Fruit fly (Drosophila melanogaster) whole organism, prepupa: ENCODE data around the gene CG18649.

Source experiments
- Blimp-1 ChIP-seq: fragments of 200-800 bp; sonication (Bioruptor generic); optimal IDR thresholded peaks from 3 replicates; lab custom pipeline; 2017; ENCODE audit warnings: missing biosample characterization, missing genetic modification characterization, mild to moderate bottlenecking, moderate library complexity, missing genetic modification reagents
- CG10631 ChIP-seq: fragments of 200-800 bp; sonication (Bioruptor generic); optimal IDR thresholded peaks from 2 replicates; lab custom pipeline; 2016; ENCODE audit warnings: missing biosample characterization, missing genetic modification characterization
- CG10669 ChIP-seq: fragments of 200-800 bp; sonication (Bioruptor generic); optimal IDR thresholded peaks from 3 replicates; lab custom pipeline; 2018; ENCODE audit warnings: missing biosample characterization, mild to moderate bottlenecking, missing genetic modification characterization, moderate library complexity
- CG1621 ChIP-seq: fragments of 200-800 bp; sonication (Bioruptor generic); optimal IDR thresholded peaks from 3 replicates; lab custom pipeline; 2018; ENCODE audit warnings: missing biosample characterization, mild to moderate bottlenecking, missing genetic modification characterization
- CG3032 ChIP-seq: fragments of 200-800 bp; optimal IDR thresholded peaks from 2 replicates; lab custom pipeline; 2019; ENCODE audit warnings: missing biosample characterization, mild to moderate bottlenecking, missing genetic modification characterization, moderate library complexity
- CG31627 ChIP-seq: fragments of 200-800 bp; sonication (Bioruptor generic); optimal IDR thresholded peaks from 3 replicates; lab custom pipeline; 2016; ENCODE audit warnings: missing biosample characterization, missing genetic modification characterization
- CG32006 ChIP-seq: fragments of 200-800 bp; sonication (Bioruptor generic); optimal IDR thresholded peaks from 3 replicates; lab custom pipeline; 2017; ENCODE audit warnings: missing biosample characterization, mild to moderate bottlenecking, missing genetic modification characterization
- CG3919 ChIP-seq: fragments of 200-800 bp; sonication (Bioruptor generic); optimal IDR thresholded peaks from 3 replicates; lab custom pipeline; 2016; ENCODE audit warnings: missing biosample characterization, missing genetic modification characterization
- CG4318 ChIP-seq: fragments of 200-800 bp; sonication (Bioruptor generic); optimal IDR thresholded peaks from 3 replicates; lab custom pipeline; 2017; ENCODE audit warnings: missing biosample characterization, mild to moderate bottlenecking, missing genetic modification characterization
- CG6276 ChIP-seq: fragments of 200-800 bp; sonication (Bioruptor generic); optimal IDR thresholded peaks from 2 replicates; lab custom pipeline; 2017; ENCODE audit warnings: missing biosample characterization, mild to moderate bottlenecking, missing genetic modification characterization
- CG6792 ChIP-seq: fragments of 200-800 bp; sonication (Bioruptor generic); optimal IDR thresholded peaks from 3 replicates; lab custom pipeline; 2016; ENCODE audit warnings: missing biosample characterization, missing genetic modification characterization
- CG6854 ChIP-seq: fragments of 200-800 bp; sonication (Bioruptor generic); optimal IDR thresholded peaks from 2 replicates; lab custom pipeline; 2017; ENCODE audit warnings: missing biosample characterization, mild to moderate bottlenecking, missing genetic modification characterization
- CG7368 ChIP-seq: fragments of 200-800 bp; sonication (Bioruptor generic); optimal IDR thresholded peaks from 3 replicates; lab custom pipeline; 2016; ENCODE audit warnings: missing biosample characterization, missing genetic modification characterization
- CG8119 ChIP-seq: fragments of 200-800 bp; sonication (Bioruptor generic); IDR thresholded peaks from 3 replicates; pipeline ENCODE4 v1.3.6; 2022; ENCODE audit warnings: missing biosample characterization, missing genetic modification characterization
- CG8632 ChIP-seq: fragments of 200-800 bp; sonication (Bioruptor generic); optimal IDR thresholded peaks from 3 replicates; lab custom pipeline; 2016; ENCODE audit warnings: missing biosample characterization, missing genetic modification characterization
- CG9139 ChIP-seq: fragments of 200-800 bp; sonication (Bioruptor generic); optimal IDR thresholded peaks from 3 replicates; lab custom pipeline; 2017; ENCODE audit warnings: missing biosample characterization, mild to moderate bottlenecking, missing genetic modification characterization
- Eip78C ChIP-seq: fragments of 200-800 bp; sonication (Bioruptor generic); peaks from one replicate; lab custom pipeline; 2016; ENCODE audit warnings: missing biosample characterization, missing genetic modification characterization
- Ets96B ChIP-seq: fragments of 200-800 bp; optimal IDR thresholded peaks from 2 replicates; lab custom pipeline; 2019; ENCODE audit warnings: missing biosample characterization, mild to moderate bottlenecking, missing genetic modification characterization, moderate library complexity
- Gug ChIP-seq: fragments of 200-800 bp; sonication (Bioruptor generic); IDR thresholded peaks from 2 replicates; pipeline ENCODE4 v1.3.6; 2022; ENCODE audit warnings: missing biosample characterization, missing genetic modification characterization
- Hr38 ChIP-seq: sonication (Bioruptor generic); optimal IDR thresholded peaks from 2 replicates; lab custom pipeline; 2016; ENCODE audit warnings: missing biosample characterization, missing genetic modification characterization
- Hr39 ChIP-seq: fragments of 200-800 bp; sonication (Bioruptor generic); optimal IDR thresholded peaks from 2 replicates; lab custom pipeline; 2016; ENCODE audit warnings: missing biosample characterization, missing genetic modification characterization
- Hr4 ChIP-seq: fragments of 200-800 bp; sonication (Bioruptor generic); optimal IDR thresholded peaks from 3 replicates; lab custom pipeline; 2016; ENCODE audit warnings: missing biosample characterization, missing genetic modification characterization
- Met ChIP-seq: fragments of 200-800 bp; sonication (Bioruptor generic); optimal IDR thresholded peaks from 3 replicates; lab custom pipeline; 2016; ENCODE audit warnings: missing biosample characterization, missing genetic modification characterization
- OdsH ChIP-seq: fragments of 200-800 bp; sonication (Bioruptor generic); optimal IDR thresholded peaks from 3 replicates; lab custom pipeline; 2016; ENCODE audit warnings: missing biosample characterization, missing genetic modification characterization
- Smox ChIP-seq: fragments of 200-800 bp; sonication (Bioruptor generic); optimal IDR thresholded peaks from 3 replicates; lab custom pipeline; 2016; ENCODE audit warnings: missing biosample characterization, missing genetic modification characterization
- Sox102F ChIP-seq: fragments of 200-800 bp; sonication (Bioruptor generic); optimal IDR thresholded peaks from 2 replicates; lab custom pipeline; 2016; ENCODE audit warnings: missing biosample characterization, mild to moderate bottlenecking, missing genetic modification characterization
- achi ChIP-seq: fragments of 200-800 bp; sonication (Bioruptor generic); optimal IDR thresholded peaks from 3 replicates; lab custom pipeline; 2016; ENCODE audit warnings: missing biosample characterization, missing genetic modification characterization
- acj6 ChIP-seq: fragments of 200-800 bp; sonication (Bioruptor generic); optimal IDR thresholded peaks from 3 replicates; lab custom pipeline; 2016; ENCODE audit warnings: missing biosample characterization, missing genetic modification characterization
- dac ChIP-seq: fragments of 200-800 bp; sonication (Bioruptor generic); optimal IDR thresholded peaks from 2 replicates; lab custom pipeline; 2017; ENCODE audit warnings: missing biosample characterization, mild to moderate bottlenecking, missing genetic modification characterization
- dsx ChIP-seq: fragments of 200-800 bp; optimal IDR thresholded peaks from 3 replicates; lab custom pipeline; 2019; ENCODE audit warnings: missing biosample characterization, mild to moderate bottlenecking, missing genetic modification characterization, moderate library complexity; ENCODE audit not compliant: poor library complexity, severe bottlenecking
- eg ChIP-seq: fragments of 200-800 bp; sonication (Bioruptor generic); IDR thresholded peaks from 3 replicates; pipeline ENCODE4 v1.3.6; 2022; ENCODE audit warnings: missing biosample characterization, missing genetic modification characterization
- fd85E ChIP-seq: fragments of 200-800 bp; sonication (Bioruptor generic); optimal IDR thresholded peaks from 3 replicates; lab custom pipeline; 2016; ENCODE audit warnings: missing biosample characterization, missing genetic modification characterization
- pdm3 ChIP-seq: fragments of 200-800 bp; sonication (Bioruptor generic); optimal IDR thresholded peaks from 3 replicates; lab custom pipeline; 2016; ENCODE audit warnings: missing biosample characterization, missing genetic modification characterization
- salr ChIP-seq, 2 experiments: fragments of 200-800 bp; sonication (Bioruptor generic); optimal IDR thresholded peaks; 3 replicates each; lab custom pipeline; 2016 to 2018; ENCODE audit warnings: missing biosample characterization in 2 of 2, missing genetic modification characterization in 2 of 2, mild to moderate bottlenecking in 1 of 2
- svp ChIP-seq: fragments of 200-800 bp; sonication (Bioruptor generic); peaks from one replicate; lab custom pipeline; 2016; ENCODE audit warnings: missing biosample characterization, missing genetic modification characterization

The CG18649 gene

DNA sequence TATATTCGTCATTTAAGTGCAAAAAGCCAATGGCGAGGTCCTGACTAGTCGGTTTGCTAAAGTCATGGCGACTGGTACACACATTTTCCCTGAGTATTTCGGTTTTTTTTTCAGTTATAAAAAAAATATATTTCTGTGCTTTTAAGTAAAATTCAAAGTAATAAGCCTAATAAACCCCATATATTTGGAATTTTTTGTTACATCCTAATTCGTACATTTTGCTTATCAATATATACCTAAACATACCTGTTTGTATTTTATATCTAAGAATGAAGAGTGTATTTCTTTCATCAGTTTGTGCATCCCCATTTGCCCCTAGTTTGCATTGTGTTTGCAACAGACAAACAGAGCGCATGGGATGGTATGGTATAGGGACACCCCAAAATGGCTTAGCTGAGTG lies 18.4 kb downstream of the CG18649 start:
- TF ChIP-seq CG1621 (tag; lab: Kevin White, UChicago) (no peak), svp (GFP tag; lab: Kevin White, UChicago) (peak; percentile 20), CG3032 (tag; lab: Kevin White, UChicago) (peak; percentile 16), CG6276 (GFP tag; lab: Kevin White, UChicago) (no peak), CG8119 (GFP tag; lab: Robert Waterston, UW) (no peak), Sox102F (GFP tag; lab: Kevin White, UChicago) (no peak), CG7368 (GFP tag; lab: Kevin White, UChicago) (no peak), CG6792 (GFP tag; lab: Kevin White, UChicago) (no peak), fd85E (no peak), salr (GFP tag; optimal IDR thresholded peaks at IDR 0.05; lab: Kevin White, UChicago) (no peak), Hr4 (GFP tag; lab: Kevin White, UChicago) (peak; percentile 2), Met (GFP tag; lab: Kevin White, UChicago) (peak; percentile 6), dac (GFP tag; lab: Kevin White, UChicago) (no peak), dsx (GFP tag; lab: Kevin White, UChicago) (no peak), eg (no peak), CG10669 (GFP tag; lab: Kevin White, UChicago) (no peak), CG31627 (GFP tag; lab: Kevin White, UChicago) (peak; percentile 2), CG3919 (GFP tag; lab: Kevin White, UChicago) (peak; percentile 16), pdm3 (GFP tag; lab: Kevin White, UChicago) (no peak), achi (GFP tag; lab: Kevin White, UChicago) (no peak), Eip78C (GFP tag; lab: Kevin White, UChicago) (peak; percentile 67), CG8632 (GFP tag; lab: Kevin White, UChicago) (no peak), Smox (GFP tag; lab: Kevin White, UChicago) (peak; percentile 6), OdsH (GFP tag; lab: Kevin White, UChicago) (peak; percentile 23), acj6 (GFP tag; lab: Kevin White, UChicago) (peak; percentile 6), CG32006 (GFP tag; lab: Kevin White, UChicago) (no peak)
- TF ChIP-seq, all 60 proteins: peak for 10

- TF ChIP-seq Hr38 (GFP tag; lab: Kevin White, UChicago) (no peak), CG10669 (GFP tag; lab: Kevin White, UChicago) (no peak), Gug (GFP tag; lab: Robert Waterston, UW) (no peak), Eip78C (GFP tag; lab: Kevin White, UChicago) (peak; percentile 26), CG9139 (GFP tag; lab: Kevin White, UChicago) (no peak), dsx (GFP tag; lab: Kevin White, UChicago) (no peak), dac (GFP tag; lab: Kevin White, UChicago) (no peak), svp (GFP tag; lab: Kevin White, UChicago) (no peak)
These were observed 19.2 kb downstream of the CG18649 start for dm6 chr3L:15034714-15035076.

DNA sequence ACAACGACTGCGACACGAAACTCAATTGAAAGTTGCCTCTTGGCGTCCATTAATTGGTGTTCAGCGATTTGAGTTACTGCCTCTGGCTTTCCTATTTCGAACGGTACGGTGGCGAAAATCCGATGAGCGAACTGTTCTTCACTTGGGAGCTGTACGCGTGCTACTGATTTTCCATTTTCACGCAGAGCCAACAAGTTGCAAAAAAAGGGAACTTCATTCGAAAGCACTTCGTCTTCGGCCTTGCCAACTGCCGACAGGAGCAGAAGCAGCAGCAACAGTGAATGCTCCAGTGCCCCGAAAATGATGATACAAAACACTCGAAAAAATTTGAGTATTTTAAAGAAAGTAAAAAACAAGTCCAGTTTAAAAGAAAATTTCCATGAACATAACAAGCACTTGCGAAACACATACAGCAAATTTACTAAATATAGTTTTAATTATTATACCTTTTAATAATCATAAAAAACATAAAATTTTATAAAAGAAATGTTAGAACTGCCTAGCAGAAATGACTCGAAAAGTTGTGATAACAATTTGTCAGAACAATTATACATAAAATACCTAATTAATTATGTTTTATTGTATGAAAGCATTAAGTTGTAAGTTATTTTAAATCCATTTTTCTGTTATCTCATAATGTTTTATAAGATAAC lies 19.7 kb downstream of the CG18649 start:
- TF ChIP-seq Ets96B (tag; lab: Kevin White, UChicago) = no peak
- no peak for TF ChIP-seq CG3919 (GFP tag; lab: Kevin White, UChicago)
- TF ChIP-seq svp (GFP tag; lab: Kevin White, UChicago) = peak; percentile 23
- TF ChIP-seq CG10631 (GFP tag; lab: Kevin White, UChicago) = peak; percentile 6
- TF ChIP-seq OdsH (GFP tag; lab: Kevin White, UChicago) = peak; percentile 8
- no peak for TF ChIP-seq fd85E
- TF ChIP-seq Hr39 (GFP tag; lab: Kevin White, UChicago) = no peak
- peak; percentile 62 for TF ChIP-seq Eip78C (GFP tag; lab: Kevin White, UChicago)
- no peak for TF ChIP-seq dac (GFP tag; lab: Kevin White, UChicago)
- TF ChIP-seq Blimp-1 (GFP tag; lab: Kevin White, UChicago) = no peak
- peak; percentile 25 for TF ChIP-seq CG3032 (tag; lab: Kevin White, UChicago)
- no peak for TF ChIP-seq CG10669 (GFP tag; lab: Kevin White, UChicago)
- no peak for TF ChIP-seq CG6792 (GFP tag; lab: Kevin White, UChicago)
- no peak for TF ChIP-seq eg
- TF ChIP-seq CG4318 (GFP tag; lab: Kevin White, UChicago) = no peak
- no peak for TF ChIP-seq CG6854 (GFP tag; lab: Kevin White, UChicago)
- peak; percentile 12 for TF ChIP-seq CG32006 (GFP tag; lab: Kevin White, UChicago)
- TF ChIP-seq, all 60 proteins: peak for 6
